Worm (Caenorhabditis elegans): ENCODE results near the gene thoc-5.
A peak's percentile ranks its signal among the peaks of the same experiment; 100 is the strongest.

thoc-5 gene

DNA sequence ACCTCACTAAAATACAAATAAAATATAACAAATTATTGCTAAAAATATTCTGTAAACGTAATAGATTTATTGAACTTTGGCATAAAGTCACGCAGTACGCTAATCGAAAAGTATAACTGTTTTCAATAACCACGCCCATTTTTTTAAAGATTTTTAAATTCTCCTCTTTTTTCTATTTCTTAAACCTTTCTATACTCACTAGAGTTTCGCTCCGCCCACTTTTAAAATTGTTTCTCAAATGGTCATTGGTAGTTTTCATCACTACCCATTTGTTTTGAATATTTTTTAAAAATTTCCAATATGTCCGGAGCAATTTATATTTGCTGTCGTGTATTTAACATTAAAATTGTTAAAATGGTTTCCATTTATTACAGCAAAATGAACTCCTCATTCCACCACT lies 12.7 kb upstream of the thoc-5 start, which contains the start of gene Y32H12A.1:
TSS of gene Y32H12A.1 (plus strand) at position 301 of the 400 bp plus-strand sequence.
- TF ChIP-seq nhr-6 (tag; optimal IDR thresholded peaks at IDR 0.05), result no peak
- no peak for TF ChIP-seq mab-5 (tag; optimal IDR thresholded peaks at IDR 0.05)

DNA sequence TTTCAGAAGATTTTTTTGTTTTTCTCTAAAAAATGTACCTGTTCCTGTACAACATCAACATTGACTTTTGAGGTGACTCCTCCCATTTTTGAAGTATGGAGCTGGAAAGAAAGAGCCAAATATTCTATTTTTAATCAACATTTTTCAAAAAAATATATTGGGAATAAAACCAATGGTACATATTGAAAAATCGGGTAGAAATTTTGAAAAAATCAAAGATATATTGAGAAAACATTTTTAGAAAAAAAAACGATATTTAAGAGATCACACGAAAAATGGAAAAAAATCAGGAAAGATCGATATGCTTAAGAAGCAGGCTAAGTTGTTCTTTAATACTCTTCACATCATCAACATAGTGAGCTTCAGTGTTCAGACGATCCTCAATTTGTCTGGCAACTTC lies 3.2 kb downstream of the thoc-5 start, which contains the start of gene glrx-21:
TSS of gene glrx-21 (minus strand) at position 101 of the 400 bp plus-strand sequence.
- TF ChIP-seq nhr-12 (tag; optimal IDR thresholded peaks at IDR 0.05) (no peak), zag-1 (tag; optimal IDR thresholded peaks at IDR 0.05) (no peak), gmeb-1 (tag; optimal IDR thresholded peaks at IDR 0.05) (no peak), sma-9 (GFP tag; optimal IDR thresholded peaks at IDR 0.05) (no peak), sma-9 (tag; optimal IDR thresholded peaks at IDR 0.05) (no peak), mdl-1 (tag; optimal IDR thresholded peaks at IDR 0.05) (no peak), nhr-21 (tag; optimal IDR thresholded peaks at IDR 0.05) (no peak), unc-55 (GFP tag; optimal IDR thresholded peaks at IDR 0.05) (no peak), ceh-82 (tag; optimal IDR thresholded peaks at IDR 0.05) (no peak)

- TF ChIP-seq nhr-129 (tag; optimal IDR thresholded peaks at IDR 0.05), result no peak
- TF ChIP-seq elt-3 (tag; optimal IDR thresholded peaks at IDR 0.05), result no peak
- no peak for TF ChIP-seq mbf-1 (tag; optimal IDR thresholded peaks at IDR 0.05)
- TF ChIP-seq unc-62 (GFP tag; optimal IDR thresholded peaks at IDR 0.05), result no peak
- TF ChIP-seq nhr-10 (tag; optimal IDR thresholded peaks at IDR 0.05), result no peak
- no peak for TF ChIP-seq ztf-1 (GFP tag; conservative IDR thresholded peaks at IDR 0.05)
- TF ChIP-seq lsy-2 (tag; optimal IDR thresholded peaks at IDR 0.05), result no peak
- no peak for TF ChIP-seq fos-1 (tag; optimal IDR thresholded peaks at IDR 0.05)
- TF ChIP-seq ZK546.5 (tag; optimal IDR thresholded peaks at IDR 0.05), result no peak
- no peak for TF ChIP-seq gmeb-1 (tag; optimal IDR thresholded peaks at IDR 0.05)
- no peak for TF ChIP-seq peb-1 (tag; optimal IDR thresholded peaks at IDR 0.05)
- no peak for TF ChIP-seq dmd-4 (tag; optimal IDR thresholded peaks at IDR 0.05)
Observed at ce11 chrIII:5344561-5344960, 4.6 kb downstream of the thoc-5 start.

- TF ChIP-seq Y55F3AM.14 (GFP tag; optimal IDR thresholded peaks at IDR 0.05) (no peak), ceh-16 (tag; optimal IDR thresholded peaks at IDR 0.05) (no peak), peb-1 (tag; optimal IDR thresholded peaks at IDR 0.05) (no peak), lin-11 (tag; optimal IDR thresholded peaks at IDR 0.05) (no peak), crh-2 (tag; optimal IDR thresholded peaks at IDR 0.05) (no peak), snpc-4 (tag; optimal IDR thresholded peaks at IDR 0.05) (no peak), unc-62 (GFP tag; optimal IDR thresholded peaks at IDR 0.05) (no peak), ZK546.5 (tag; optimal IDR thresholded peaks at IDR 0.05) (no peak), nhr-11 (tag; optimal IDR thresholded peaks at IDR 0.05) (no peak), ztf-11 (tag; optimal IDR thresholded peaks at IDR 0.05) (no peak), blmp-1 (tag; optimal IDR thresholded peaks at IDR 0.05; ENCODE audit: insufficient read depth) (no peak), aly-2 (tag; optimal IDR thresholded peaks at IDR 0.05) (no peak)
Observed at ce11 chrIII:5343555-5343954, 5.6 kb downstream of the thoc-5 start.

DNA sequence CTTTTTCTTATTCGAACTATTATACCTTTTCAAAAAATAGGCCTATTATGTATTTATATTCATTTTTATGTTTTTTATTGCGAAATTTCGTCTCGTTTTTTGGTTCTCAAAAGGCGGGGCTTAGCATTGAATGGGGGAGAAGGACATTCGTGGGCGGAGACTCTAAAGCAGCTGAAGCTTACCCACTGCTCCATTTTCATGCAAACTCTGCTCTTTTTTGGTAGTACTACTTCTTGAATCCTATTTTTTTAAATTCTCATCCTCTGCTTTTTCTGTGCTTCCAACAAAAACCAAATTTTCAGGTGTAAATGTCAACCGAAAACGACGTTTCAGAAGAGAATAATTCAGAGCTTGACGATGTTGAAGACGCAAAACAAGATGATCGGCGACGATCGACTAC lies 7.8 kb downstream of the thoc-5 start, which contains the start of gene ZK121.2:
TSS of gene ZK121.2 (plus strand) at position 301 of the 400 bp plus-strand sequence.
- TF ChIP-seq elt-3 (tag; optimal IDR thresholded peaks at IDR 0.05) (no peak), nhr-6 (tag; optimal IDR thresholded peaks at IDR 0.05) (no peak), unc-55 (GFP tag; optimal IDR thresholded peaks at IDR 0.05) (peak; percentile 31)

DNA sequence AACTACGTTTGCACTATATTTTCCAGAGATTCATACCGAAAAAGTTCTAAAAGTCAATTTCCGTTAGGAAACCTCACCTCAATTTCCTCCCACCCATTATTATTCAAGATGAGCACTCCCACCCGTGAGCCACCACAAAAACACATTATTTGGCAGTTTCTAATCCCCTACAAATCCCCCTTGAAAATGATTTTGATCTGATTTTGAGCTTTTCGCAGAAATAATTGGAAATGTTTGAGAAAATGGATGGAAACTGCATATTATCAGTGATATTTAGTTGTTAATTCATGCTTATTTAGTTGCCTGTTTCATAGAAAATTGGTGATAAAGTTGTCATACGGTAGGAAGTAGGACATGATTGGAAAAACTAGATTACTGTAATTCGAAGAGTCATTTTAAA lies 8.7 kb downstream of the thoc-5 start:
- TF ChIP-seq ZK546.5 (tag; optimal IDR thresholded peaks at IDR 0.05), result no peak
- no peak for TF ChIP-seq nhr-10 (tag; optimal IDR thresholded peaks at IDR 0.05)
- TF ChIP-seq ceh-16 (tag; optimal IDR thresholded peaks at IDR 0.05), result no peak
- TF ChIP-seq unc-55 (GFP tag; optimal IDR thresholded peaks at IDR 0.05), result peak; percentile 37
- no peak for TF ChIP-seq F13H6.1 (tag; optimal IDR thresholded peaks at IDR 0.05)

ce11 chrIII:5338787-5339186 lies 10.4 kb downstream of the thoc-5 start:
- TF ChIP-seq mab-5 (tag; optimal IDR thresholded peaks at IDR 0.05) (peak; percentile 71), unc-55 (GFP tag; optimal IDR thresholded peaks at IDR 0.05) (peak; percentile 52), fos-1 (tag; optimal IDR thresholded peaks at IDR 0.05) (peak; percentile 3), R02D3.7 (tag; optimal IDR thresholded peaks at IDR 0.05) (no peak)
